Worm (Caenorhabditis elegans) whole organism, L4 larva: ENCODE measurements around the gene srg-64.

ENCODE experiments used
- F37D6.2 ChIP-seq: sonication (generic microtip); optimal IDR thresholded peaks from 2 replicates; lab custom pipeline; 2016; ENCODE audit warnings: mild to moderate bottlenecking, missing genetic modification characterization, missing compliant biosample characterization
- F49E8.2 ChIP-seq: sonication (generic microtip); optimal IDR thresholded peaks from 2 replicates; lab custom pipeline; 2016; ENCODE audit warnings: missing compliant biosample characterization, mild to moderate bottlenecking, missing genetic modification characterization, borderline replicate concordance
- T20F7.1 ChIP-seq: fragments of 200-800 bp; sonication (Bioruptor generic); optimal IDR thresholded peaks from 2 replicates; lab custom pipeline; 2018; ENCODE audit warnings: mild to moderate bottlenecking, missing genetic modification characterization, missing compliant biosample characterization
- T26A8.4 ChIP-seq: fragments of 200-800 bp; sonication (Bioruptor generic); IDR thresholded peaks from 2 replicates; pipeline ENCODE4 v1.3.6; 2022; ENCODE audit warnings: missing genetic modification characterization, missing compliant biosample characterization
- Y48G9A.11 ChIP-seq: fragments of 200-800 bp; sonication (Bioruptor generic); IDR thresholded peaks from 2 replicates; pipeline ENCODE4 v1.3.6; 2022; ENCODE audit warnings: missing genetic modification reagents, missing genetic modification characterization, missing compliant biosample characterization
- Y5F2A.4 ChIP-seq: fragments of 200-800 bp; sonication (Bioruptor generic); optimal IDR thresholded peaks from 2 replicates; lab custom pipeline; 2018; ENCODE audit warnings: mild to moderate bottlenecking, missing genetic modification characterization, missing compliant biosample characterization
- aha-1 ChIP-seq: fragments of 150-350 bp; peaks from one replicate; lab custom pipeline; 2014; ENCODE audit warnings: missing biosample characterization, missing genetic modification characterization
- ama-1 ChIP-seq: fragments of 150-350 bp; optimal IDR thresholded peaks from 2 replicates; lab custom pipeline; 2014; ENCODE audit warnings: inconsistent platforms, mixed read lengths
- ceh-20 ChIP-seq: fragments of 200-800 bp; sonication (Bioruptor generic); IDR thresholded peaks from 2 replicates; pipeline ENCODE4 v1.3.6; 2022; ENCODE audit warnings: missing genetic modification reagents, missing genetic modification characterization, missing compliant biosample characterization
- ceh-44 ChIP-seq: fragments of 200-800 bp; sonication (Bioruptor generic); IDR thresholded peaks from 2 replicates; pipeline ENCODE4 v1.3.6; 2022; ENCODE audit warnings: missing genetic modification reagents, missing genetic modification characterization, missing compliant biosample characterization
- ceh-82 ChIP-seq: sonication (generic microtip); optimal IDR thresholded peaks from 2 replicates; lab custom pipeline; 2017; ENCODE audit warnings: missing biosample characterization, missing genetic modification characterization
- cey-2 ChIP-seq: sonication (generic microtip); optimal IDR thresholded peaks from 3 replicates; lab custom pipeline; 2017; ENCODE audit warnings: missing genetic modification characterization, mild to moderate bottlenecking, missing compliant biosample characterization, antibody characterized with exemption, borderline replicate concordance; ENCODE audit not compliant: insufficient read depth
- daf-16 ChIP-seq, 3 experiments: sonication (generic microtip); optimal IDR thresholded peaks; 2 replicates each; lab custom pipeline; 2016 to 2017; ENCODE audit warnings: missing genetic modification characterization in 3 of 3, missing genetic modification reagents in 3 of 3, mild to moderate bottlenecking in 2 of 3, missing compliant biosample characterization in 2 of 3, missing biosample characterization in 1 of 3, moderate library complexity in 1 of 3
- daf-19 ChIP-seq: fragments of 200-800 bp; sonication (Bioruptor generic); conservative IDR thresholded peaks from 2 replicates; pipeline ENCODE4 v1.3.6; 2022; ENCODE audit warnings: missing genetic modification characterization, missing compliant biosample characterization
- dmd-6 ChIP-seq: fragments of 200-800 bp; sonication (Bioruptor generic); IDR thresholded peaks from 2 replicates; pipeline ENCODE4 v1.3.6; 2022; ENCODE audit warnings: missing genetic modification reagents, missing genetic modification characterization, missing compliant biosample characterization
- dmd-8 ChIP-seq: fragments of 200-800 bp; sonication (Bioruptor generic); IDR thresholded peaks from 2 replicates; pipeline ENCODE4 v1.3.6; 2022; ENCODE audit warnings: missing genetic modification characterization, missing compliant biosample characterization
- dmd-9 ChIP-seq: fragments of 200-800 bp; sonication (Bioruptor generic); IDR thresholded peaks from 2 replicates; pipeline ENCODE4 v1.3.6; 2022; ENCODE audit warnings: missing genetic modification reagents, missing genetic modification characterization, missing compliant biosample characterization
- dve-1 ChIP-seq: sonication (generic microtip); optimal IDR thresholded peaks from 2 replicates; lab custom pipeline; 2017; ENCODE audit warnings: antibody characterized with exemption, mild to moderate bottlenecking, missing genetic modification characterization, missing compliant biosample characterization; ENCODE audit not compliant: insufficient read depth
- egl-43 ChIP-seq: fragments of 200-800 bp; sonication (Bioruptor generic); IDR thresholded peaks from 2 replicates; pipeline ENCODE4 v1.3.6; 2022; ENCODE audit warnings: missing genetic modification reagents, missing genetic modification characterization, missing compliant biosample characterization
- hmg-1.1 ChIP-seq: fragments of 200-800 bp; sonication (Bioruptor generic); IDR thresholded peaks from 2 replicates; pipeline ENCODE4 v1.3.6; 2022; ENCODE audit warnings: missing genetic modification reagents, missing genetic modification characterization, missing compliant biosample characterization
- jun-1 ChIP-seq: fragments of 150-350 bp; optimal IDR thresholded peaks from 2 replicates; lab custom pipeline; 2014; ENCODE audit warnings: missing biosample characterization, missing genetic modification reagents, missing genetic modification characterization
- lin-13 ChIP-seq: fragments of 150-350 bp; optimal IDR thresholded peaks from 2 replicates; lab custom pipeline; 2014; ENCODE audit warnings: missing biosample characterization, missing genetic modification reagents, missing genetic modification characterization
- lin-15B ChIP-seq: fragments of 150-350 bp; sonication (generic microtip); optimal IDR thresholded peaks from 3 replicates; lab custom pipeline; 2014; ENCODE audit warnings: missing biosample characterization, missing genetic modification characterization
- lin-39 ChIP-seq: fragments of 150-350 bp; optimal IDR thresholded peaks from 2 replicates; lab custom pipeline; 2014; ENCODE audit warnings: missing biosample characterization, missing genetic modification reagents, missing genetic modification characterization
- lir-3 ChIP-seq: sonication (generic microtip); optimal IDR thresholded peaks from 2 replicates; lab custom pipeline; 2016; ENCODE audit warnings: mild to moderate bottlenecking, missing genetic modification characterization, missing compliant biosample characterization
- lsy-2 ChIP-seq, 2 experiments: fragments of 150-350 bp in 1 of 2; sonication (generic microtip) in 1 of 2; optimal IDR thresholded peaks; 2 replicates each; lab custom pipeline; 2014 to 2017; ENCODE audit warnings: missing biosample characterization in 2 of 2, missing genetic modification characterization in 2 of 2
- mdl-1 ChIP-seq, 2 experiments: fragments of 150-350 bp in 1 of 2; sonication (generic microtip) in 1 of 2; optimal IDR thresholded peaks; 2 replicates each; lab custom pipeline; 2014 to 2017; ENCODE audit warnings: missing biosample characterization in 2 of 2, missing genetic modification characterization in 2 of 2
- mep-1 ChIP-seq: fragments of 150-350 bp; sonication (generic microtip); optimal IDR thresholded peaks from 3 replicates; lab custom pipeline; 2014; ENCODE audit warnings: missing biosample characterization, missing genetic modification characterization
- mes-2 ChIP-seq: sonication (generic microtip); optimal IDR thresholded peaks from 2 replicates; lab custom pipeline; 2016; ENCODE audit warnings: missing genotype, mild to moderate bottlenecking, missing genetic modification characterization, missing compliant biosample characterization; ENCODE audit not compliant: poor library complexity, severe bottlenecking
- nhr-10 ChIP-seq: fragments of 150-350 bp; optimal IDR thresholded peaks from 2 replicates; lab custom pipeline; 2014; ENCODE audit warnings: missing biosample characterization, missing genetic modification characterization
- nhr-237 ChIP-seq: sonication (generic microtip); optimal IDR thresholded peaks from 2 replicates; lab custom pipeline; 2017; ENCODE audit warnings: missing biosample characterization, missing genetic modification characterization
- nhr-42 ChIP-seq: fragments of 200-800 bp; sonication (Bioruptor generic); IDR thresholded peaks from 2 replicates; pipeline ENCODE4 v1.3.6; 2022; ENCODE audit warnings: missing genetic modification characterization, missing compliant biosample characterization
- nhr-77 ChIP-seq: fragments of 150-350 bp; optimal IDR thresholded peaks from 2 replicates; lab custom pipeline; 2014; ENCODE audit warnings: missing biosample characterization, missing genetic modification characterization
- pha-4 ChIP-seq, 2 experiments: fragments of 150-350 bp in 1 of 2; fragments of 200-800 bp in 1 of 2; sonication (Bioruptor generic) in 1 of 2; IDR thresholded peaks in 1 of 2; optimal IDR thresholded peaks in 1 of 2; 2 replicates each; pipeline versions ENCODE4 v1.3.6 to Lab custom; 2014 to 2022; ENCODE audit warnings: missing genetic modification characterization in 2 of 2, missing genetic modification reagents in 2 of 2, missing biosample characterization in 1 of 2, missing compliant biosample characterization in 1 of 2
- php-3 ChIP-seq: fragments of 200-800 bp; sonication (Bioruptor generic); IDR thresholded peaks from 2 replicates; pipeline ENCODE4 v1.3.6; 2022; ENCODE audit warnings: missing genetic modification reagents, missing genetic modification characterization, missing compliant biosample characterization
- rbr-2 ChIP-seq: sonication (generic microtip); optimal IDR thresholded peaks from 2 replicates; lab custom pipeline; 2016; ENCODE audit warnings: missing genotype, missing genetic modification characterization, missing compliant biosample characterization
- set-16 ChIP-seq: fragments of 200-800 bp; sonication (Bioruptor generic); IDR thresholded peaks from 2 replicates; pipeline ENCODE4 v1.3.6; 2022; ENCODE audit warnings: missing genetic modification reagents, missing genetic modification characterization, missing compliant biosample characterization
- skn-1 ChIP-seq: fragments of 150-350 bp; optimal IDR thresholded peaks from 2 replicates; lab custom pipeline; 2014; ENCODE audit warnings: missing biosample characterization, missing genetic modification characterization
- snpc-1.2 ChIP-seq: fragments of 200-800 bp; sonication (Bioruptor generic); IDR thresholded peaks from 2 replicates; pipeline ENCODE4 v1.3.6; 2022; ENCODE audit warnings: missing genetic modification reagents, missing genetic modification characterization, missing compliant biosample characterization
- tag-97 ChIP-seq: fragments of 200-800 bp; sonication (Bioruptor generic); IDR thresholded peaks from 2 replicates; pipeline ENCODE4 v1.3.6; 2022; ENCODE audit warnings: missing genetic modification characterization, missing compliant biosample characterization
- tra-1 ChIP-seq: fragments of 200-800 bp; sonication (Bioruptor generic); IDR thresholded peaks from 2 replicates; pipeline ENCODE4 v1.3.6; 2022; ENCODE audit warnings: missing genetic modification reagents, missing genetic modification characterization, missing compliant biosample characterization
- unc-39 ChIP-seq: sonication (generic microtip); optimal IDR thresholded peaks from 2 replicates; lab custom pipeline; 2017; ENCODE audit warnings: missing biosample characterization, missing genetic modification characterization
- unc-62 ChIP-seq, 3 experiments: fragments of 150-350 bp in 1 of 3; sonication (generic microtip); optimal IDR thresholded peaks in 2 of 3; peaks in 1 of 3; 1 replicate in 1 of 3; 2 replicates in 2 of 3; lab custom pipeline; 2014 to 2017; ENCODE audit warnings: missing biosample characterization in 3 of 3, missing genetic modification characterization in 3 of 3, missing genetic modification reagents in 3 of 3, missing genotype in 1 of 3
- zip-2 ChIP-seq: fragments of 150-350 bp; optimal IDR thresholded peaks from 2 replicates; lab custom pipeline; 2014; ENCODE audit warnings: missing biosample characterization, missing genetic modification characterization

The srg-64 gene

DNA sequence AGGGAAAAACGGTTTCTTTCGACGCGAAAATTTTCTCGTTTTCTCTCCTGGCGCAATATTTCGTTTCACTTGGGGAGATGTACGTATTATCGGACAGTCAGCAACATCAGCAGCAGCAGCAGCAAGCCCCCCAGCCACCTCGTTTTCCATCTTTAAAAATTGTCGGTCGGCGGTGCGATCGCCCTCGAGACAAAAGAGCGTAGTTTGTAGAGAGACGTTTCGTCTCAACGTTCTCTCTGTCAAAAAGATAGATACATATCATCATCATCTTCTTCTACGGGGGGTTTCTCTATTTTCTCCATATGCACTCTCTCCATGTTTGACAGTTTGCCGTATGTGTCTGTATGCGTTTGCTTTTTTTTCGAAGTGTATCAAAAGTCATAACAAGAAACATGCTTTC, 30.8 kb downstream of the srg-64 start (continued):
- no peak for TF ChIP-seq ceh-20 (GFP tag; lab: Robert Waterston, UW)
- TF ChIP-seq skn-1 (tag; lab: Kevin White, UChicago) = no peak
- no peak for TF ChIP-seq tag-97 (GFP tag; lab: Robert Waterston, UW)
- TF ChIP-seq mes-2 (tag; lab: Kevin White, UChicago) = peak; percentile 43
- no peak for TF ChIP-seq dmd-9
- TF ChIP-seq lin-13 (GFP tag; lab: Kevin White, UChicago) = no peak
- peak in 1 of 2 experiments; percentile 55 for TF ChIP-seq lsy-2 (tag; optimal IDR thresholded peaks at IDR 0.05; lab: Kevin White, UChicago)
- no peak for TF ChIP-seq cey-2 (tag; lab: Kevin White, UChicago)
- TF ChIP-seq ceh-44 (GFP tag; lab: Robert Waterston, UW) = no peak
- TF ChIP-seq mdl-1 (tag; optimal IDR thresholded peaks at IDR 0.05; lab: Kevin White, UChicago) = peak; percentile 85 to 90
- no peak for TF ChIP-seq dmd-8 (GFP tag; lab: Robert Waterston, UW)
- no peak for TF ChIP-seq Y5F2A.4 (GFP tag; lab: Kevin White, UChicago)
- no peak for TF ChIP-seq T26A8.4
- no peak for TF ChIP-seq nhr-237 (tag; lab: Kevin White, UChicago)
- no peak for TF ChIP-seq lin-39 (tag; lab: Kevin White, UChicago)
- no peak for TF ChIP-seq daf-16 (GFP tag; optimal IDR thresholded peaks at IDR 0.05; lab: Kevin White, UChicago)
- TF ChIP-seq daf-16 (tag; optimal IDR thresholded peaks at IDR 0.05; lab: Kevin White, UChicago) = peak; percentile 54
- TF ChIP-seq hmg-1.1 (GFP tag; lab: Robert Waterston, UW) = no peak
- no peak for TF ChIP-seq lin-15B (tag; lab: Kevin White, UChicago)
- TF ChIP-seq T20F7.1 (GFP tag; lab: Kevin White, UChicago) = no peak
- peak; percentile 68; the same call in 1 of the 2 replicates for TF ChIP-seq tra-1 (GFP tag; lab: Robert Waterston, UW)
- TF ChIP-seq F37D6.2 = no peak
- TF ChIP-seq snpc-1.2 = no peak
- peak; percentile 93 for TF ChIP-seq dmd-6 (GFP tag; lab: Robert Waterston, UW)
- TF ChIP-seq unc-62 (GFP tag; optimal IDR thresholded peaks at IDR 0.05 in 1 of 2; lab: Kevin White, UChicago) = no peak
- no peak for TF ChIP-seq unc-62 (tag; optimal IDR thresholded peaks at IDR 0.05; lab: Kevin White, UChicago)
- no peak for TF ChIP-seq zip-2 (tag; lab: Kevin White, UChicago)
- no peak for TF ChIP-seq F49E8.2 (tag; lab: Kevin White, UChicago)
- TF ChIP-seq Y48G9A.11 (GFP tag; lab: Robert Waterston, UW) = no peak
- no peak for TF ChIP-seq lir-3 (tag; lab: Kevin White, UChicago)
- no peak for TF ChIP-seq daf-19 (GFP tag; lab: Robert Waterston, UW)
- no peak for TF ChIP-seq unc-39 (tag; lab: Kevin White, UChicago)
- no peak for TF ChIP-seq ceh-82 (tag; lab: Kevin White, UChicago)
- peak; percentile 70 for TF ChIP-seq nhr-77 (tag; lab: Kevin White, UChicago)
- peak; percentile 89 for TF ChIP-seq nhr-10
- no peak for TF ChIP-seq jun-1 (tag; lab: Kevin White, UChicago)
- no peak for TF ChIP-seq nhr-42 (GFP tag; lab: Robert Waterston, UW)
- TF ChIP-seq set-16 (GFP tag; lab: Robert Waterston, UW) = no peak
- no peak for TF ChIP-seq php-3 (GFP tag; lab: Robert Waterston, UW)
- TF ChIP-seq dve-1 (tag; lab: Kevin White, UChicago) = peak; percentile 70
- TF ChIP-seq ama-1 (lab: Kevin White, UChicago) = no peak
- TF ChIP-seq mep-1 = peak; percentile 58
- TF ChIP-seq egl-43 (GFP tag; lab: Robert Waterston, UW) = no peak
- TF ChIP-seq rbr-2 (tag; lab: Kevin White, UChicago) = no peak
- peak; percentile 85 for TF ChIP-seq aha-1 (tag; lab: Kevin White, UChicago)
- TF ChIP-seq pha-4 (GFP tag; IDR thresholded peaks at IDR 0.05; lab: Robert Waterston, UW) = no peak
- TF ChIP-seq pha-4 (tag; optimal IDR thresholded peaks at IDR 0.05; lab: Kevin White, UChicago) = no peak
- TF ChIP-seq, all 104 proteins: peak for 18
